Fruit fly (Drosophila melanogaster) whole organism, adult: ENCODE results near the gene CG45080.

ENCODE experiments used
- CG11617 ChIP-seq: fragments of 200-800 bp; sonication (Bioruptor generic); optimal IDR thresholded peaks from 2 replicates; lab custom pipeline; 2017; ENCODE audit warnings: mild to moderate bottlenecking, missing biosample characterization, missing genetic modification reagents, missing genetic modification characterization
- CG12768 ChIP-seq: fragments of 200-800 bp; sonication (Bioruptor generic); optimal IDR thresholded peaks from 2 replicates; lab custom pipeline; 2017; ENCODE audit warnings: missing biosample characterization, missing genetic modification characterization, mild to moderate bottlenecking, moderate library complexity, missing genetic modification reagents
- CG14711 ChIP-seq: fragments of 200-800 bp; sonication (Bioruptor generic); optimal IDR thresholded peaks from 2 replicates; lab custom pipeline; 2018; ENCODE audit warnings: missing biosample characterization, mild to moderate bottlenecking, missing genetic modification characterization, moderate library complexity
- CG1620 ChIP-seq: fragments of 200-800 bp; sonication (Bioruptor generic); optimal IDR thresholded peaks from 2 replicates; lab custom pipeline; 2016; ENCODE audit warnings: missing biosample characterization, missing genetic modification characterization
- CG33017 ChIP-seq: fragments of 200-800 bp; sonication (Bioruptor generic); optimal IDR thresholded peaks from 2 replicates; lab custom pipeline; 2018; ENCODE audit warnings: missing biosample characterization, mild to moderate bottlenecking, missing genetic modification characterization, moderate library complexity
- CG5204 ChIP-seq: fragments of 200-800 bp; sonication (Bioruptor generic); optimal IDR thresholded peaks from 2 replicates; lab custom pipeline; 2016; ENCODE audit warnings: missing biosample characterization, missing genetic modification characterization
- CG7045 ChIP-seq: fragments of 200-800 bp; sonication (Bioruptor generic); optimal IDR thresholded peaks from 2 replicates; lab custom pipeline; 2017; ENCODE audit warnings: missing biosample characterization, mild to moderate bottlenecking, missing genetic modification characterization
- CG7101 ChIP-seq: fragments of 200-800 bp; sonication (Bioruptor generic); optimal IDR thresholded peaks from 2 replicates; lab custom pipeline; 2018; ENCODE audit warnings: missing biosample characterization, mild to moderate bottlenecking, missing genetic modification characterization, moderate library complexity
- Clk ChIP-seq: fragments of 200-800 bp; sonication (Bioruptor generic); optimal IDR thresholded peaks from 2 replicates; lab custom pipeline; 2017; ENCODE audit warnings: missing biosample characterization, missing genetic modification characterization
- Crg-1 ChIP-seq: fragments of 200-800 bp; sonication (Bioruptor generic); optimal IDR thresholded peaks from 2 replicates; lab custom pipeline; 2016; ENCODE audit warnings: missing biosample characterization, missing genetic modification characterization
- Hr96 ChIP-seq: fragments of 200-800 bp; sonication (Bioruptor generic); optimal IDR thresholded peaks from 2 replicates; lab custom pipeline; 2016; ENCODE audit warnings: missing biosample characterization, missing genetic modification characterization
- Mnt ChIP-seq: fragments of 200-800 bp; sonication (Bioruptor generic); optimal IDR thresholded peaks from 2 replicates; lab custom pipeline; 2016; ENCODE audit warnings: missing biosample characterization, mild to moderate bottlenecking, missing genetic modification characterization
- bab1 ChIP-seq: fragments of 200-800 bp; sonication (Bioruptor generic); optimal IDR thresholded peaks from 3 replicates; lab custom pipeline; 2019; ENCODE audit warnings: missing biosample characterization, mild to moderate bottlenecking, missing genetic modification characterization, moderate library complexity
- cic ChIP-seq: fragments of 200-800 bp; sonication (Bioruptor generic); optimal IDR thresholded peaks from 2 replicates; lab custom pipeline; 2017; ENCODE audit warnings: missing biosample characterization, mild to moderate bottlenecking, missing genetic modification characterization, moderate library complexity
- cnc ChIP-seq, 2 experiments: fragments of >200 bp; optimal IDR thresholded peaks; 2 replicates each; lab custom pipeline; 2017
- kay ChIP-seq: fragments of 200-800 bp; sonication (Bioruptor generic); peaks from one replicate; lab custom pipeline; 2016; ENCODE audit warnings: missing biosample characterization, missing genetic modification characterization, borderline replicate concordance
- ovo ChIP-seq: fragments of 200-800 bp; sonication (Bioruptor generic); optimal IDR thresholded peaks from 2 replicates; lab custom pipeline; 2016; ENCODE audit warnings: missing biosample characterization, missing genetic modification characterization
- pad ChIP-seq: fragments of 200-800 bp; sonication (Bioruptor generic); optimal IDR thresholded peaks from 3 replicates; lab custom pipeline; 2017; ENCODE audit warnings: missing biosample characterization, missing genetic modification characterization, mild to moderate bottlenecking, moderate library complexity, missing genetic modification reagents
- tj ChIP-seq: fragments of 200-800 bp; sonication (Bioruptor generic); optimal IDR thresholded peaks from 3 replicates; lab custom pipeline; 2017; ENCODE audit warnings: missing biosample characterization, mild to moderate bottlenecking, missing genetic modification characterization, moderate library complexity
- toe ChIP-seq: fragments of 200-800 bp; sonication (Bioruptor generic); optimal IDR thresholded peaks from 2 replicates; lab custom pipeline; 2016; ENCODE audit warnings: missing biosample characterization, missing genetic modification characterization

The CG45080 gene

DNA sequence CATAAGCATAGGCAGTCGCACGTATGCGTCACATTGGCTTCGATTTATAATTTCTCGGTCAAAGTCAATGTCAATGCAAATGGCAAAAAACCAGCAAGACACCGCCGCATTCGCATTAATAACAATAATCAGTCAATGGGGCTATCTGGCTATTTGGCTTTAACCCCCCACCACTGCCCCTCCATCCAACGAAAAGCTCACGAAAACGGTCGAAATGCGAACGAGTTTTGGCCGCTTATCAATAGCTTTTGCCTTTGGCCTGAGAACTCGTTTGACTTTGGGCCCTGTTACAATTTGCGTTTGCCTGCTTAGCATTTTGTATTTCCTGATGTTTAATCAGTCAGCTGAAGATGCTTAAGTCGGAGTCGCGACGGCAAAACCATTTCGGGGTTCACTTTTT, 45.6 kb downstream of the CG45080 start:
- TF ChIP-seq cic (GFP tag; lab: Kevin White, UChicago) (no peak), CG11617 (no peak), ovo (GFP tag; lab: Kevin White, UChicago) (no peak), Hr96 (no peak), toe (GFP tag; lab: Kevin White, UChicago) (no peak), cnc (optimal IDR thresholded peaks at IDR 0.05; lab: Kevin White, UChicago) (no peak), Clk (no peak), CG7101 (tag; lab: Kevin White, UChicago) (no peak), kay (GFP tag; lab: Kevin White, UChicago) (no peak), CG14711 (tag; lab: Kevin White, UChicago) (no peak), CG5204 (no peak), Mnt (GFP tag; lab: Kevin White, UChicago) (no peak), CG7045 (GFP tag; lab: Kevin White, UChicago) (no peak), pad (GFP tag; lab: Kevin White, UChicago) (no peak), Crg-1 (GFP tag; lab: Kevin White, UChicago) (no peak), CG12768 (GFP tag; lab: Kevin White, UChicago) (no peak), CG33017 (tag; lab: Kevin White, UChicago) (no peak), CG1620 (GFP tag; lab: Kevin White, UChicago) (no peak)

DNA sequence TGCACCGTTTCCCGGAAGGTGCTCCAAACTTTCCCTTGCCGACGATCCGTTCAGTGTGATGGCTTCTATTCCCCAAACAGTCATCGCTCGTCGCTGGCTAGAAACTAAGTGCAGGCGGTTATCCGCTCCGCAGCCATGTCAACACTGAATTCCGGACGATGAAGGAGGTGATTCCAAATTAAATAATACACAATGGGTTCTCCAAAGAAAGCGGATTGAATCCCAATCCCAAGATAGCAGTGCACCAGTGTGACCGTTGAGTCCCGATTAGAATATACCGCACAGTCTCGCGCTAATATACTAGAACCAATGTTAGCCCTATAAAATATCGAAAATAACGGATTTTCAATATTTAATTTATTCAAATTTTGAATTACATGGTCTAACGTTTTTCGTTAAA, 47.3 kb downstream of the CG45080 start, which contains the start of gene TBC1D5:
Gene TBC1D5, minus strand, starts transcription at position 254 of the 400 bp plus-strand sequence.
- TF ChIP-seq cic (GFP tag; lab: Kevin White, UChicago) (no peak), bab1 (GFP tag; lab: Kevin White, UChicago) (peak; percentile 13), CG14711 (tag; lab: Kevin White, UChicago) (peak; percentile 16), CG5204 (no peak), CG7101 (tag; lab: Kevin White, UChicago) (no peak), CG7045 (GFP tag; lab: Kevin White, UChicago) (no peak)

DNA sequence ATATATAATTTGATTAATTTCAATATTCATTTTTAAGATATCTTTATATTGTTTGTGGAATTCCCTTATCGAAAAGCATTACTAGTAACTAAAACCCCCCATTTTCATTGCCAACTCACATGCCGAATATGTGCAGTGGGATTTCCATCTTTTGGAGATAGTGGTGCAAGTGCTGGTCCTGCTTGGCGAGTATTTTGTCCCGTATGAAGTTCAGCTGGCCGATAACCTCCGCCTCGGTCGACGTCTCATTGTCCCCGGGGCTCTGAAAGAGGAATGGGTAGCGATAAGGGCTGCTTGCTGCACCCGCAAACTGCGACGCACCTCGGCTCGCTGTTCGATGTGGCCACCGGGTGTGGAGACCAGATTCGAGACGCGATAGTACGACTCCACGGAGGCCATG, 48.4 kb downstream of the CG45080 start:
- no peak for TF ChIP-seq toe (GFP tag; lab: Kevin White, UChicago)
- TF ChIP-seq CG1620 (GFP tag; lab: Kevin White, UChicago): no peak
- TF ChIP-seq CG33017 (tag; lab: Kevin White, UChicago): no peak
- TF ChIP-seq CG12768 (GFP tag; lab: Kevin White, UChicago): no peak
- TF ChIP-seq Crg-1 (GFP tag; lab: Kevin White, UChicago): no peak
- no peak for TF ChIP-seq CG5204
- TF ChIP-seq ovo (GFP tag; lab: Kevin White, UChicago): no peak
- TF ChIP-seq bab1 (GFP tag; lab: Kevin White, UChicago): no peak
- TF ChIP-seq tj (GFP tag; lab: Kevin White, UChicago): no peak
- no peak for TF ChIP-seq pad (GFP tag; lab: Kevin White, UChicago)
- no peak for TF ChIP-seq CG7101 (tag; lab: Kevin White, UChicago)
- no peak for TF ChIP-seq CG14711 (tag; lab: Kevin White, UChicago)
- TF ChIP-seq cic (GFP tag; lab: Kevin White, UChicago): no peak
- no peak for TF ChIP-seq cnc (optimal IDR thresholded peaks at IDR 0.05; lab: Kevin White, UChicago)
- TF ChIP-seq Mnt (GFP tag; lab: Kevin White, UChicago): no peak
- TF ChIP-seq CG7045 (GFP tag; lab: Kevin White, UChicago): no peak
- no peak for TF ChIP-seq kay (GFP tag; lab: Kevin White, UChicago)
- TF ChIP-seq Clk: no peak
- no peak for TF ChIP-seq Hr96
- no peak for TF ChIP-seq CG11617
